Fruit fly (Drosophila melanogaster): ENCODE results near the gene CG14418.
A peak's percentile ranks its signal among the peaks of the same experiment; 100 is the strongest.

CG14418 gene

dm6 chrX:2907105-2907694 is 23.7 kb upstream of the CG14418 start (continued):
- TF ChIP-seq fd64A (GFP tag; optimal IDR thresholded peaks at IDR 0.05) (no peak), Ravus (GFP tag; IDR thresholded peaks at IDR 0.05) (no peak), CG10543 (GFP tag; optimal IDR thresholded peaks at IDR 0.05) (no peak), CG1024 (GFP tag; IDR thresholded peaks at IDR 0.05) (no peak), Xbp1 (GFP tag; optimal IDR thresholded peaks at IDR 0.05) (peak; percentile 14), CG13894 (tag; optimal IDR thresholded peaks at IDR 0.05) (no peak), CG15011 (GFP tag; optimal IDR thresholded peaks at IDR 0.05) (no peak), ewg (GFP tag; optimal IDR thresholded peaks at IDR 0.05) (no peak), dm (GFP tag; optimal IDR thresholded peaks at IDR 0.05) (no peak), CG15696 (tag; optimal IDR thresholded peaks at IDR 0.05) (no peak), repo (GFP tag; optimal IDR thresholded peaks at IDR 0.05) (no peak), CG11398 (GFP tag; optimal IDR thresholded peaks at IDR 0.05) (no peak), corto (GFP tag; optimal IDR thresholded peaks at IDR 0.05) (no peak), Blimp-1 (GFP tag; optimal IDR thresholded peaks at IDR 0.05) (peak; percentile 17), ranshi (GFP tag; IDR thresholded peaks at IDR 0.05) (peak; percentile 42; the same call in 1 of the 2 replicates), Sry-δ (GFP tag; optimal IDR thresholded peaks at IDR 0.05) (no peak), CG31388 (GFP tag; optimal IDR thresholded peaks at IDR 0.05) (no peak), Atf-2 (GFP tag; optimal IDR thresholded peaks at IDR 0.05) (no peak), CG10979 (tag; optimal IDR thresholded peaks at IDR 0.05) (peak; percentile 11), sd (tag; optimal IDR thresholded peaks at IDR 0.05) (no peak), Hsf (GFP tag; optimal IDR thresholded peaks at IDR 0.05) (peak; percentile 1), CG17385 (GFP tag; optimal IDR thresholded peaks at IDR 0.05) (peak; percentile 2), yki (optimal IDR thresholded peaks at IDR 0.05) (no peak), chm (GFP tag; IDR thresholded peaks at IDR 0.05) (no peak), CG1647 (GFP tag; optimal IDR thresholded peaks at IDR 0.05) (no peak), mirr (GFP tag; optimal IDR thresholded peaks at IDR 0.05) (no peak), inv (GFP tag; IDR thresholded peaks at IDR 0.05; ENCODE audit: partially characterized antibody) (no peak), CG8944 (GFP tag; optimal IDR thresholded peaks at IDR 0.05) (no peak), gfzf (GFP tag; optimal IDR thresholded peaks at IDR 0.05) (no peak), CG11723 (GFP tag; optimal IDR thresholded peaks at IDR 0.05) (no peak), CG4854 (GFP tag; optimal IDR thresholded peaks at IDR 0.05) (no peak), nerfin-2 (GFP tag; IDR thresholded peaks at IDR 0.05; ENCODE audit: partially characterized antibody) (no peak), HmgD (GFP tag; optimal IDR thresholded peaks at IDR 0.05) (no peak), ato (GFP tag; IDR thresholded peaks at IDR 0.05; ENCODE audit: partially characterized antibody) (no peak), CG1792 (GFP tag; optimal IDR thresholded peaks at IDR 0.05) (no peak), CG9437 (GFP tag; optimal IDR thresholded peaks at IDR 0.05) (no peak), MTF-1 (GFP tag; optimal IDR thresholded peaks at IDR 0.05; ENCODE audit: borderline replicate concordance) (no peak), fd3F (GFP tag; optimal IDR thresholded peaks at IDR 0.05) (no peak), vvl (GFP tag; IDR thresholded peaks at IDR 0.05) (peak; percentile 18; the same call in 1 of the 2 replicates), pfk (GFP tag; optimal IDR thresholded peaks at IDR 0.05) (no peak), prd (optimal IDR thresholded peaks at IDR 0.05) (no peak), prd (GFP tag; IDR thresholded peaks at IDR 0.05) (peak; percentile 35; the same call in 1 of the 3 replicates), h (optimal IDR thresholded peaks at IDR 0.05) (no peak), CG2129 (GFP tag; IDR thresholded peaks at IDR 0.05; ENCODE audit: partially characterized antibody) (no peak), CG6254 (GFP tag; optimal IDR thresholded peaks at IDR 0.05) (no peak), CG12391 (tag; optimal IDR thresholded peaks at IDR 0.05) (peak; percentile 11), chinmo (GFP tag; IDR thresholded peaks at IDR 0.05; ENCODE audit: partially characterized antibody) (no peak), H15 (GFP tag; IDR thresholded peaks at IDR 0.05) (0 out of 3 replicates have a peak, but pooled peaks have one; percentile 29), jigr1 (GFP tag; IDR thresholded peaks at IDR 0.05) (no peak), CG3065 (GFP tag; optimal IDR thresholded peaks at IDR 0.05) (no peak), CG10147 (GFP tag; optimal IDR thresholded peaks at IDR 0.05) (no peak)
